Fruit fly (Drosophila melanogaster): ENCODE data around the gene Nepl15.
A peak's percentile ranks its signal among the peaks of the same experiment; 100 is the strongest.

Gene Nepl15

dm6 chr3R:22784674-22785316 lies 18.8 kb upstream of the Nepl15 start:
- TF ChIP-seq Hr96 (GFP tag; optimal IDR thresholded peaks at IDR 0.05) (no peak), CG11617 (GFP tag; optimal IDR thresholded peaks at IDR 0.05) (no peak), ovo (GFP tag; optimal IDR thresholded peaks at IDR 0.05) (no peak), pad (GFP tag; optimal IDR thresholded peaks at IDR 0.05) (no peak), CG12768 (GFP tag; optimal IDR thresholded peaks at IDR 0.05) (no peak), tj (GFP tag; optimal IDR thresholded peaks at IDR 0.05) (no peak), cnc (optimal IDR thresholded peaks at IDR 0.05) (no peak), CG33017 (tag; optimal IDR thresholded peaks at IDR 0.05) (no peak), CG14711 (tag; optimal IDR thresholded peaks at IDR 0.05) (no peak)

dm6 chr3R:22781412-22781811 lies 15.4 kb upstream of the Nepl15 start:
- TF ChIP-seq Crg-1 (GFP tag; optimal IDR thresholded peaks at IDR 0.05) (no peak), pad (GFP tag; optimal IDR thresholded peaks at IDR 0.05) (no peak), bab1 (GFP tag; optimal IDR thresholded peaks at IDR 0.05) (peak; percentile 66), Clk (GFP tag; optimal IDR thresholded peaks at IDR 0.05) (peak; percentile 85), CG5204 (GFP tag; optimal IDR thresholded peaks at IDR 0.05) (peak; percentile 29), cic (GFP tag; optimal IDR thresholded peaks at IDR 0.05) (peak; percentile 91), kay (GFP tag; ENCODE audit: borderline replicate concordance) (no peak), Hr96 (GFP tag; optimal IDR thresholded peaks at IDR 0.05) (peak; percentile 26), toe (GFP tag; optimal IDR thresholded peaks at IDR 0.05) (peak; percentile 78), CG12768 (GFP tag; optimal IDR thresholded peaks at IDR 0.05) (peak; percentile 80), CG11617 (GFP tag; optimal IDR thresholded peaks at IDR 0.05) (peak; percentile 65), CG7101 (tag; optimal IDR thresholded peaks at IDR 0.05) (peak; percentile 57), CG1620 (GFP tag; optimal IDR thresholded peaks at IDR 0.05) (peak; percentile 2), Mnt (GFP tag; optimal IDR thresholded peaks at IDR 0.05) (peak; percentile 61), CG7045 (GFP tag; optimal IDR thresholded peaks at IDR 0.05) (peak; percentile 69), tj (GFP tag; optimal IDR thresholded peaks at IDR 0.05) (peak; percentile 66), CG33017 (tag; optimal IDR thresholded peaks at IDR 0.05) (peak; percentile 79), CG14711 (tag; optimal IDR thresholded peaks at IDR 0.05) (peak; percentile 45), ovo (GFP tag; optimal IDR thresholded peaks at IDR 0.05) (peak; percentile 53), cnc (optimal IDR thresholded peaks at IDR 0.05) (no peak)

dm6 chr3R:22780135-22780534 lies 14.2 kb upstream of the Nepl15 start:
- TF ChIP-seq CG14711 (tag; optimal IDR thresholded peaks at IDR 0.05) (no peak), CG5204 (GFP tag; optimal IDR thresholded peaks at IDR 0.05) (peak; percentile 37), CG12768 (GFP tag; optimal IDR thresholded peaks at IDR 0.05) (peak; percentile 2), CG33017 (tag; optimal IDR thresholded peaks at IDR 0.05) (no peak), bab1 (GFP tag; optimal IDR thresholded peaks at IDR 0.05) (no peak), Clk (GFP tag; optimal IDR thresholded peaks at IDR 0.05) (no peak)

- TF ChIP-seq pad (GFP tag; optimal IDR thresholded peaks at IDR 0.05), result no peak
These were observed 10.5 kb upstream of the Nepl15 start for dm6 chr3R:22776457-22776856.

dm6 chr3R:22771670-22772069 lies 5.7 kb upstream of the Nepl15 start, which contains the start of gene CG43095:
Gene CG43095 (minus strand): TSS chr3R:22771770.
- TF ChIP-seq CG33017 (tag; optimal IDR thresholded peaks at IDR 0.05) (no peak), pad (GFP tag; optimal IDR thresholded peaks at IDR 0.05) (no peak), bab1 (GFP tag; optimal IDR thresholded peaks at IDR 0.05) (no peak), kay (GFP tag; ENCODE audit: borderline replicate concordance) (no peak), cic (GFP tag; optimal IDR thresholded peaks at IDR 0.05) (no peak), CG5204 (GFP tag; optimal IDR thresholded peaks at IDR 0.05) (no peak), Mnt (GFP tag; optimal IDR thresholded peaks at IDR 0.05) (no peak), ovo (GFP tag; optimal IDR thresholded peaks at IDR 0.05) (no peak), Clk (GFP tag; optimal IDR thresholded peaks at IDR 0.05) (no peak), tj (GFP tag; optimal IDR thresholded peaks at IDR 0.05) (no peak), CG7045 (GFP tag; optimal IDR thresholded peaks at IDR 0.05) (no peak), CG12768 (GFP tag; optimal IDR thresholded peaks at IDR 0.05) (no peak), CG7101 (tag; optimal IDR thresholded peaks at IDR 0.05) (no peak), Hr96 (GFP tag; optimal IDR thresholded peaks at IDR 0.05) (no peak), cnc (optimal IDR thresholded peaks at IDR 0.05) (no peak), CG14711 (tag; optimal IDR thresholded peaks at IDR 0.05) (no peak), toe (GFP tag; optimal IDR thresholded peaks at IDR 0.05) (no peak), CG1620 (GFP tag; optimal IDR thresholded peaks at IDR 0.05) (no peak), CG11617 (GFP tag; optimal IDR thresholded peaks at IDR 0.05) (no peak)

dm6 chr3R:22770887-22771286 lies 4.9 kb upstream of the Nepl15 start, which contains the start of gene CG43094:
Gene CG43094 (minus strand): TSS chr3R:22770987.
- TF ChIP-seq toe (GFP tag; optimal IDR thresholded peaks at IDR 0.05), result no peak
- no peak for TF ChIP-seq kay (GFP tag; ENCODE audit: borderline replicate concordance)
- no peak for TF ChIP-seq CG14711 (tag; optimal IDR thresholded peaks at IDR 0.05)
- no peak for TF ChIP-seq cnc (optimal IDR thresholded peaks at IDR 0.05)
- TF ChIP-seq CG7045 (GFP tag; optimal IDR thresholded peaks at IDR 0.05), result no peak
- TF ChIP-seq cic (GFP tag; optimal IDR thresholded peaks at IDR 0.05), result no peak
- TF ChIP-seq ovo (GFP tag; optimal IDR thresholded peaks at IDR 0.05), result no peak
- TF ChIP-seq tj (GFP tag; optimal IDR thresholded peaks at IDR 0.05), result no peak
- no peak for TF ChIP-seq pad (GFP tag; optimal IDR thresholded peaks at IDR 0.05)
- TF ChIP-seq Clk (GFP tag; optimal IDR thresholded peaks at IDR 0.05), result no peak
- no peak for TF ChIP-seq Crg-1 (GFP tag; optimal IDR thresholded peaks at IDR 0.05)
- TF ChIP-seq bab1 (GFP tag; optimal IDR thresholded peaks at IDR 0.05), result no peak
- TF ChIP-seq CG33017 (tag; optimal IDR thresholded peaks at IDR 0.05), result no peak
- TF ChIP-seq Hr96 (GFP tag; optimal IDR thresholded peaks at IDR 0.05), result no peak
- no peak for TF ChIP-seq CG1620 (GFP tag; optimal IDR thresholded peaks at IDR 0.05)

Data from whole organism, adult.